Fruit fly (Drosophila melanogaster): ENCODE results near the gene CG14314.

CG14314 gene

dm6 chr3R:18171983-18172967, 43.7 kb upstream of the CG14314 start (continued):
- TF ChIP-seq Vsx1 (GFP tag; optimal IDR thresholded peaks at IDR 0.05) = peak; percentile 85
- TF ChIP-seq YL-1 (GFP tag; optimal IDR thresholded peaks at IDR 0.05) = peak; percentile 77
- TF ChIP-seq ab (GFP tag; optimal IDR thresholded peaks at IDR 0.05) = peak; percentile 80
- TF ChIP-seq CG10431 (GFP tag; optimal IDR thresholded peaks at IDR 0.05) = peak; percentile 83
- peak; percentile 89 for TF ChIP-seq Camta (GFP tag; optimal IDR thresholded peaks at IDR 0.05)
- peak; percentile 87 for TF ChIP-seq al (GFP tag; IDR thresholded peaks at IDR 0.05)
- peak; percentile 52 for TF ChIP-seq Hey (tag; optimal IDR thresholded peaks at IDR 0.05)
- TF ChIP-seq CG4854 (GFP tag; optimal IDR thresholded peaks at IDR 0.05) = peak; percentile 84
- no peak for TF ChIP-seq Lpt (GFP tag; optimal IDR thresholded peaks at IDR 0.05)
- TF ChIP-seq odd (GFP tag; optimal IDR thresholded peaks at IDR 0.05) = peak; percentile 91
- TF ChIP-seq pfk (GFP tag; optimal IDR thresholded peaks at IDR 0.05) = peak; percentile 6
- TF ChIP-seq zfh2 (GFP tag; optimal IDR thresholded peaks at IDR 0.05) = peak; percentile 84
- TF ChIP-seq ssp (GFP tag; IDR thresholded peaks at IDR 0.05) = peak; percentile 81
- peak; percentile 89 for TF ChIP-seq CG10267 (tag; optimal IDR thresholded peaks at IDR 0.05)
- peak; percentile 3 for TF ChIP-seq pzg (GFP tag; optimal IDR thresholded peaks at IDR 0.05)
- TF ChIP-seq vfl (GFP tag; optimal IDR thresholded peaks at IDR 0.05) = peak; percentile 79
- peak; percentile 90 for TF ChIP-seq maf-S (GFP tag; optimal IDR thresholded peaks at IDR 0.05)
- peak; percentile 86 for TF ChIP-seq CG11398 (GFP tag; optimal IDR thresholded peaks at IDR 0.05)
- peak; percentile 93 for TF ChIP-seq CG1233 (GFP tag; optimal IDR thresholded peaks at IDR 0.05)
- TF ChIP-seq CG12236 (GFP tag; optimal IDR thresholded peaks at IDR 0.05) = peak; percentile 93
- TF ChIP-seq zen2 (GFP tag; IDR thresholded peaks at IDR 0.05; ENCODE audit: partially characterized antibody) = no peak
- peak; percentile 88; the same call in 1 of the 2 replicates for TF ChIP-seq klu (GFP tag; IDR thresholded peaks at IDR 0.05)
- peak; percentile 90 for TF ChIP-seq slp2 (GFP tag; optimal IDR thresholded peaks at IDR 0.05)
- peak; percentile 48 for TF ChIP-seq CTCF (GFP tag; optimal IDR thresholded peaks at IDR 0.05)
- no peak for TF ChIP-seq D (optimal IDR thresholded peaks at IDR 0.05)
- TF ChIP-seq D (GFP tag; optimal IDR thresholded peaks at IDR 0.05) = peak; percentile 94
- peak; percentile 94 for TF ChIP-seq Med (GFP tag)
- peak; percentile 95 for TF ChIP-seq az2 (GFP tag; optimal IDR thresholded peaks at IDR 0.05)
- TF ChIP-seq CG11695 (GFP tag; IDR thresholded peaks at IDR 0.05) = peak; percentile 91
- peak; percentile 70 for TF ChIP-seq Nf-YA (GFP tag; IDR thresholded peaks at IDR 0.05)
- TF ChIP-seq da (GFP tag; optimal IDR thresholded peaks at IDR 0.05) = peak; percentile 70
- TF ChIP-seq Dip2 (GFP tag; IDR thresholded peaks at IDR 0.05) = peak; percentile 40; the same call in 1 of the 2 replicates
- TF ChIP-seq CG3726 (GFP tag; IDR thresholded peaks at IDR 0.05) = peak; percentile 72
- TF ChIP-seq nau (GFP tag; optimal IDR thresholded peaks at IDR 0.05) = no peak

dm6 chr3R:18183244-18183643, 32.7 kb upstream of the CG14314 start, which contains the start of gene cdm:
TSS of gene cdm (minus strand) at chr3R:18183479.
- no peak for TF ChIP-seq Hand (GFP tag; optimal IDR thresholded peaks at IDR 0.05)
- TF ChIP-seq sna (GFP tag; IDR thresholded peaks at IDR 0.05; ENCODE audit: partially characterized antibody) = peak; percentile 27; the same call in 1 of the 2 replicates
- peak; percentile 84 for TF ChIP-seq CG9797 (GFP tag; optimal IDR thresholded peaks at IDR 0.05)
- TF ChIP-seq abd-A (tag; optimal IDR thresholded peaks at IDR 0.05) = no peak
- no peak for TF ChIP-seq ab (GFP tag; optimal IDR thresholded peaks at IDR 0.05)
- TF ChIP-seq Camta (GFP tag; optimal IDR thresholded peaks at IDR 0.05) = no peak
- no peak for TF ChIP-seq Dip3 (GFP tag; optimal IDR thresholded peaks at IDR 0.05)
- no peak for TF ChIP-seq ftz-f1 (GFP tag; optimal IDR thresholded peaks at IDR 0.05)
- TF ChIP-seq NFAT (GFP tag; IDR thresholded peaks at IDR 0.05) = no peak
- TF ChIP-seq CG14050 (GFP tag; IDR thresholded peaks at IDR 0.05) = no peak
- TF ChIP-seq NK7.1 (GFP tag; optimal IDR thresholded peaks at IDR 0.05) = no peak
- no peak for TF ChIP-seq CG18764 (GFP tag; optimal IDR thresholded peaks at IDR 0.05)
- TF ChIP-seq ewg (GFP tag; optimal IDR thresholded peaks at IDR 0.05) = peak; percentile 62
- TF ChIP-seq zfh2 (GFP tag; optimal IDR thresholded peaks at IDR 0.05) = no peak
- no peak for TF ChIP-seq Xrp1 (GFP tag; IDR thresholded peaks at IDR 0.05)
- no peak for TF ChIP-seq sob (GFP tag; IDR thresholded peaks at IDR 0.05)
- TF ChIP-seq yki (optimal IDR thresholded peaks at IDR 0.05) = no peak
- TF ChIP-seq ci (GFP tag; IDR thresholded peaks at IDR 0.05) = no peak
- TF ChIP-seq tap (tag; optimal IDR thresholded peaks at IDR 0.05) = no peak
- TF ChIP-seq CG34224 (GFP tag; IDR thresholded peaks at IDR 0.05; ENCODE audit: partially characterized antibody) = peak; percentile 22; the same call in 1 of the 3 replicates

All from whole organism, embryonic.